ENCODE assay signal across 1 fruit fly cellular context in genomic region chrX:21306485-21307142, dm6.
A peak's percentile ranks its signal among the peaks of the same experiment; 100 is the strongest.
TF ChIP-seq lines count a peak whose summit lies in the region.

Gene Abca3, minus strand, starts transcription at chrX:21306665.

TF ChIP-seq in whole organism, embryonic, 481 proteins besides CTCF, POLR2A, EP300 and RAD21 (continued from another document and continues in another):
- TF ChIP-seq bowl (GFP tag; IDR thresholded peaks at IDR 0.05; lab: Robert Waterston, UW) (no peak), ap (GFP tag; IDR thresholded peaks at IDR 0.05; lab: Robert Waterston, UW) (no peak), Hey (tag; optimal IDR thresholded peaks at IDR 0.05; lab: Kevin White, UChicago) (peak; percentile 1), gsb-n (tag; optimal IDR thresholded peaks at IDR 0.05; lab: Kevin White, UChicago) (peak; percentile 23), pan (optimal IDR thresholded peaks at IDR 0.05; lab: Kevin White, UChicago) (no peak), pan (GFP tag; optimal IDR thresholded peaks at IDR 0.05 in 1 of 2, IDR thresholded peaks at IDR 0.05 in 1 of 2) (peak in 1 of 2 experiments; percentile 43), fu2 (GFP tag; optimal IDR thresholded peaks at IDR 0.05; lab: Kevin White, UChicago) (peak; percentile 41), Usf (GFP tag; optimal IDR thresholded peaks at IDR 0.05; lab: Kevin White, UChicago) (peak; percentile 12), E2f1 (GFP tag; IDR thresholded peaks at IDR 0.05; lab: Robert Waterston, UW) (no peak; the same call in 1 of the 2 replicates), CG12219 (GFP tag; optimal IDR thresholded peaks at IDR 0.05; lab: Kevin White, UChicago) (peak; percentile 48), Mes4 (GFP tag; optimal IDR thresholded peaks at IDR 0.05; lab: Kevin White, UChicago) (no peak), corto (GFP tag; optimal IDR thresholded peaks at IDR 0.05; lab: Kevin White, UChicago) (no peak), CG9437 (GFP tag; optimal IDR thresholded peaks at IDR 0.05; lab: Kevin White, UChicago) (peak; percentile 43), CG34224 (GFP tag; IDR thresholded peaks at IDR 0.05; lab: Robert Waterston, UW; ENCODE audit: partially characterized antibody) (no peak; the same call in 2 of the 3 replicates), Oli (tag; optimal IDR thresholded peaks at IDR 0.05; lab: Kevin White, UChicago) (peak; percentile 28), CG6765 (GFP tag; optimal IDR thresholded peaks at IDR 0.05; lab: Kevin White, UChicago) (peak; percentile 50), Sox100B (GFP tag; optimal IDR thresholded peaks at IDR 0.05; lab: Kevin White, UChicago) (no peak), nmo (GFP tag; optimal IDR thresholded peaks at IDR 0.05; lab: Kevin White, UChicago) (peak; percentile 67), zfh1 (GFP tag; IDR thresholded peaks at IDR 0.05; lab: Robert Waterston, UW) (peak; percentile 45; the same call in 2 of the 3 replicates), CG1233 (GFP tag; optimal IDR thresholded peaks at IDR 0.05; lab: Kevin White, UChicago) (peak; percentile 58), CG11696 (GFP tag; IDR thresholded peaks at IDR 0.05; lab: Robert Waterston, UW) (no peak), pzg (GFP tag; optimal IDR thresholded peaks at IDR 0.05; lab: Kevin White, UChicago) (peak; percentile 22), D19A (tag; optimal IDR thresholded peaks at IDR 0.05; lab: Kevin White, UChicago) (peak; percentile 22), CG11456 (GFP tag; IDR thresholded peaks at IDR 0.05; lab: Robert Waterston, UW) (0 out of 3 replicates have a peak, but pooled peaks have one; percentile 48), Side (GFP tag; optimal IDR thresholded peaks at IDR 0.05; lab: Kevin White, UChicago) (peak; percentile 68), tio (GFP tag; optimal IDR thresholded peaks at IDR 0.05; lab: Kevin White, UChicago) (no peak), CG8944 (GFP tag; optimal IDR thresholded peaks at IDR 0.05; lab: Kevin White, UChicago) (peak; percentile 24), prd (optimal IDR thresholded peaks at IDR 0.05; lab: Kevin White, UChicago) (no peak), prd (GFP tag; IDR thresholded peaks at IDR 0.05; lab: Robert Waterston, UW) (peak; percentile 70; the same call in 2 of the 3 replicates), Ssrp (tag; optimal IDR thresholded peaks at IDR 0.05; lab: Kevin White, UChicago) (peak; percentile 38), phol (tag; optimal IDR thresholded peaks at IDR 0.05; lab: Kevin White, UChicago) (peak; percentile 64), Dref (GFP tag; IDR thresholded peaks at IDR 0.05; lab: Robert Waterston, UW) (peak; percentile 69), salm (tag; optimal IDR thresholded peaks at IDR 0.05; lab: Kevin White, UChicago) (peak; percentile 9), yki (optimal IDR thresholded peaks at IDR 0.05; lab: Kevin White, UChicago) (no peak), Lpt (GFP tag; optimal IDR thresholded peaks at IDR 0.05; lab: Kevin White, UChicago) (no peak), CG3995 (GFP tag; optimal IDR thresholded peaks at IDR 0.05; lab: Kevin White, UChicago) (peak; percentile 49), bsh (GFP tag; optimal IDR thresholded peaks at IDR 0.05; lab: Kevin White, UChicago) (peak in 1 of 2 experiments; percentile 44), ham (GFP tag; IDR thresholded peaks at IDR 0.05; lab: Robert Waterston, UW) (no peak), CG17912 (GFP tag; optimal IDR thresholded peaks at IDR 0.05; lab: Kevin White, UChicago) (no peak), CG31388 (GFP tag; optimal IDR thresholded peaks at IDR 0.05; lab: Kevin White, UChicago) (no peak), CG6272 (GFP tag; IDR thresholded peaks at IDR 0.05; lab: Robert Waterston, UW) (no peak; the same call in 1 of the 2 replicates), sr (GFP tag; IDR thresholded peaks at IDR 0.05; lab: Robert Waterston, UW) (no peak), CG2712 (tag; optimal IDR thresholded peaks at IDR 0.05; lab: Kevin White, UChicago) (peak; percentile 66), bcd (GFP tag; optimal IDR thresholded peaks at IDR 0.05; lab: Kevin White, UChicago) (peak; percentile 63), CG14860 (GFP tag; IDR thresholded peaks at IDR 0.05; lab: Robert Waterston, UW; ENCODE audit: partially characterized antibody) (no peak), CG4854 (GFP tag; optimal IDR thresholded peaks at IDR 0.05; lab: Kevin White, UChicago) (peak; percentile 17), dimm (GFP tag; IDR thresholded peaks at IDR 0.05; lab: Robert Waterston, UW) (no peak), pros (GFP tag; optimal IDR thresholded peaks at IDR 0.05; lab: Kevin White, UChicago) (no peak), kay (GFP tag; optimal IDR thresholded peaks at IDR 0.05; lab: Kevin White, UChicago) (no peak), CG7357 (GFP tag; IDR thresholded peaks at IDR 0.05; lab: Robert Waterston, UW) (no peak), Hsf (GFP tag; optimal IDR thresholded peaks at IDR 0.05; lab: Kevin White, UChicago) (peak; percentile 31), Myb (GFP tag; optimal IDR thresholded peaks at IDR 0.05; lab: Kevin White, UChicago) (peak; percentile 46), tx (GFP tag; optimal IDR thresholded peaks at IDR 0.05; lab: Kevin White, UChicago) (peak; percentile 42), CG10565 (GFP tag; optimal IDR thresholded peaks at IDR 0.05; lab: Kevin White, UChicago) (no peak), Dp (GFP tag; optimal IDR thresholded peaks at IDR 0.05; lab: Kevin White, UChicago) (peak; percentile 77), CG32772 (GFP tag; IDR thresholded peaks at IDR 0.05; lab: Robert Waterston, UW) (no peak), ranshi (GFP tag; IDR thresholded peaks at IDR 0.05; lab: Robert Waterston, UW) (no peak; the same call in 1 of the 2 replicates), CG6791 (GFP tag; IDR thresholded peaks at IDR 0.05; lab: Robert Waterston, UW; ENCODE audit: partially characterized antibody) (0 out of 3 replicates have a peak, but pooled peaks have one; percentile 39), CG34376 (GFP tag; optimal IDR thresholded peaks at IDR 0.05; lab: Kevin White, UChicago) (peak; percentile 88), oc (tag; optimal IDR thresholded peaks at IDR 0.05; lab: Kevin White, UChicago) (peak; percentile 16), MESR4 (GFP tag; optimal IDR thresholded peaks at IDR 0.05; lab: Kevin White, UChicago) (peak; percentile 1), Fer1 (GFP tag; optimal IDR thresholded peaks at IDR 0.05; lab: Kevin White, UChicago) (peak; percentile 74), twi (tag; optimal IDR thresholded peaks at IDR 0.05; lab: Kevin White, UChicago) (peak; percentile 57), fru (optimal IDR thresholded peaks at IDR 0.05; lab: Kevin White, UChicago) (no peak), Optix (GFP tag; IDR thresholded peaks at IDR 0.05; lab: Robert Waterston, UW) (no peak), CG17612 (GFP tag; IDR thresholded peaks at IDR 0.05; lab: Robert Waterston, UW) (no peak), ase (GFP tag; IDR thresholded peaks at IDR 0.05; lab: Robert Waterston, UW) (no peak), ara (GFP tag; IDR thresholded peaks at IDR 0.05; lab: Robert Waterston, UW) (no peak; the same call in 1 of the 2 replicates), CG1024 (GFP tag; IDR thresholded peaks at IDR 0.05; lab: Robert Waterston, UW) (no peak), CG7839 (tag; optimal IDR thresholded peaks at IDR 0.05; lab: Kevin White, UChicago) (peak; percentile 75), CG7372 (GFP tag; IDR thresholded peaks at IDR 0.05; lab: Robert Waterston, UW) (peak; percentile 70), Dek (tag; optimal IDR thresholded peaks at IDR 0.05; lab: Kevin White, UChicago) (peak; percentile 57), jumu (GFP tag; optimal IDR thresholded peaks at IDR 0.05; lab: Kevin White, UChicago) (peak; percentile 23), CG5180 (GFP tag; optimal IDR thresholded peaks at IDR 0.05; lab: Kevin White, UChicago) (peak; percentile 9), br (optimal IDR thresholded peaks at IDR 0.05; lab: Kevin White, UChicago) (no peak), C15 (GFP tag; IDR thresholded peaks at IDR 0.05; lab: Robert Waterston, UW) (0 out of 3 replicates have a peak, but pooled peaks have one; percentile 28), Nf-YC (tag; optimal IDR thresholded peaks at IDR 0.05; lab: Kevin White, UChicago) (peak; percentile 73), cas (GFP tag; IDR thresholded peaks at IDR 0.05; lab: Robert Waterston, UW) (peak; percentile 32; the same call in 1 of the 2 replicates), CG5245 (GFP tag; optimal IDR thresholded peaks at IDR 0.05; lab: Kevin White, UChicago) (no peak), Hr51 (GFP tag; optimal IDR thresholded peaks at IDR 0.05; lab: Kevin White, UChicago) (peak in 1 of 2 experiments; percentile 8), da (GFP tag; optimal IDR thresholded peaks at IDR 0.05; lab: Kevin White, UChicago) (no peak), CG9797 (GFP tag; optimal IDR thresholded peaks at IDR 0.05; lab: Kevin White, UChicago) (no peak), CG8290 (GFP tag; optimal IDR thresholded peaks at IDR 0.05; lab: Kevin White, UChicago) (peak; percentile 45), CG8290 (tag; optimal IDR thresholded peaks at IDR 0.05; lab: Kevin White, UChicago) (peak in 1 of 2 experiments; percentile 29), CG3163 (GFP tag; optimal IDR thresholded peaks at IDR 0.05; lab: Kevin White, UChicago) (peak; percentile 87), tap (tag; optimal IDR thresholded peaks at IDR 0.05; lab: Kevin White, UChicago) (peak; percentile 24), gfzf (GFP tag; optimal IDR thresholded peaks at IDR 0.05; lab: Kevin White, UChicago) (peak; percentile 48), wek (GFP tag; optimal IDR thresholded peaks at IDR 0.05; lab: Kevin White, UChicago) (no peak), CG7271 (tag; optimal IDR thresholded peaks at IDR 0.05; lab: Kevin White, UChicago) (no peak), CG8924 (tag; optimal IDR thresholded peaks at IDR 0.05; lab: Kevin White, UChicago) (peak; percentile 68), Pdp1 (GFP tag; optimal IDR thresholded peaks at IDR 0.05; lab: Kevin White, UChicago) (peak; percentile 63 to 99), CG4328 (GFP tag; optimal IDR thresholded peaks at IDR 0.05; lab: Kevin White, UChicago) (peak; percentile 68), CG2116 (GFP tag; optimal IDR thresholded peaks at IDR 0.05; lab: Kevin White, UChicago) (peak; percentile 28), NC2α (GFP tag; optimal IDR thresholded peaks at IDR 0.05; lab: Kevin White, UChicago) (peak; percentile 1), Rx (GFP tag; IDR thresholded peaks at IDR 0.05; lab: Robert Waterston, UW) (peak; percentile 17; the same call in 1 of the 2 replicates), maf-S (GFP tag; optimal IDR thresholded peaks at IDR 0.05; lab: Kevin White, UChicago) (peak; percentile 37), CG13287 (GFP tag; IDR thresholded peaks at IDR 0.05; lab: Robert Waterston, UW; ENCODE audit: partially characterized antibody) (peak; percentile 34), CG8388 (GFP tag; optimal IDR thresholded peaks at IDR 0.05; lab: Kevin White, UChicago) (peak; percentile 54), CG7556 (GFP tag; optimal IDR thresholded peaks at IDR 0.05; lab: Kevin White, UChicago) (peak; percentile 72), CG3726 (GFP tag; IDR thresholded peaks at IDR 0.05; lab: Robert Waterston, UW) (no peak), Dip3 (GFP tag; optimal IDR thresholded peaks at IDR 0.05; lab: Kevin White, UChicago) (peak; percentile 57), CG12659 (GFP tag; optimal IDR thresholded peaks at IDR 0.05; lab: Kevin White, UChicago) (peak; percentile 71), dysf (GFP tag; IDR thresholded peaks at IDR 0.05; lab: Robert Waterston, UW) (peak; percentile 74; the same call in 2 of the 3 replicates), CG8478 (optimal IDR thresholded peaks at IDR 0.05; lab: Kevin White, UChicago) (no peak), CG6689 (GFP tag; IDR thresholded peaks at IDR 0.05; lab: Robert Waterston, UW) (no peak; the same call in 1 of the 2 replicates), Blimp-1 (GFP tag; optimal IDR thresholded peaks at IDR 0.05; lab: Kevin White, UChicago) (peak; percentile 91), CG34422 (GFP tag; IDR thresholded peaks at IDR 0.05; lab: Robert Waterston, UW) (no peak), CG12942 (GFP tag; optimal IDR thresholded peaks at IDR 0.05; lab: Kevin White, UChicago) (peak; percentile 6), CG17829 (tag; optimal IDR thresholded peaks at IDR 0.05; lab: Kevin White, UChicago) (peak; percentile 54), CG9876 (GFP tag; optimal IDR thresholded peaks at IDR 0.05; lab: Kevin White, UChicago) (no peak), CG1602 (GFP tag; optimal IDR thresholded peaks at IDR 0.05; lab: Kevin White, UChicago) (peak; percentile 23), CG32532 (GFP tag; IDR thresholded peaks at IDR 0.05; lab: Robert Waterston, UW) (peak; percentile 80; the same call in 1 of the 2 replicates), HLH3B (GFP tag; IDR thresholded peaks at IDR 0.05; lab: Robert Waterston, UW) (peak; percentile 25; the same call in 1 of the 2 replicates), tll (GFP tag; optimal IDR thresholded peaks at IDR 0.05; lab: Kevin White, UChicago) (peak in 1 of 2 experiments; percentile 48), Hmx (GFP tag; optimal IDR thresholded peaks at IDR 0.05; lab: Kevin White, UChicago) (no peak), Sry-δ (GFP tag; optimal IDR thresholded peaks at IDR 0.05; lab: Kevin White, UChicago) (peak; percentile 56), ro (GFP tag; IDR thresholded peaks at IDR 0.05; lab: Robert Waterston, UW) (no peak), sqz (GFP tag; optimal IDR thresholded peaks at IDR 0.05; lab: Kevin White, UChicago) (peak; percentile 17), Drgx (GFP tag; IDR thresholded peaks at IDR 0.05; lab: Robert Waterston, UW) (no peak; the same call in 1 of the 2 replicates), CG4617 (GFP tag; optimal IDR thresholded peaks at IDR 0.05; lab: Kevin White, UChicago; ENCODE audit: borderline replicate concordance) (peak; percentile 12), Hr78 (GFP tag; optimal IDR thresholded peaks at IDR 0.05; lab: Kevin White, UChicago) (no peak), Camta (GFP tag; optimal IDR thresholded peaks at IDR 0.05; lab: Kevin White, UChicago) (peak; percentile 40), Neu2 (GFP tag; optimal IDR thresholded peaks at IDR 0.05; lab: Kevin White, UChicago; ENCODE audit: borderline replicate concordance) (no peak), Abd-B (GFP tag; optimal IDR thresholded peaks at IDR 0.05; lab: Kevin White, UChicago) (peak; percentile 17), CG10209 (GFP tag; optimal IDR thresholded peaks at IDR 0.05; lab: Kevin White, UChicago) (peak; percentile 52), gcm (GFP tag; optimal IDR thresholded peaks at IDR 0.05; lab: Kevin White, UChicago) (peak; percentile 38), CG14965 (GFP tag; optimal IDR thresholded peaks at IDR 0.05; lab: Kevin White, UChicago; ENCODE audit: borderline replicate concordance) (no peak), az2 (GFP tag; optimal IDR thresholded peaks at IDR 0.05; lab: Kevin White, UChicago) (peak; percentile 40), dan (GFP tag; IDR thresholded peaks at IDR 0.05; lab: Robert Waterston, UW) (no peak), luna (GFP tag; optimal IDR thresholded peaks at IDR 0.05; lab: Kevin White, UChicago) (no peak)
